Fruit fly (Drosophila melanogaster) whole organism, wandering third instar larva: ENCODE data around the gene Mesh1.

Experiments used
- Abd-B ChIP-seq: fragments of >200 bp; optimal IDR thresholded peaks from 2 replicates; lab custom pipeline; 2017; ENCODE audit warnings: missing biosample characterization, missing genetic modification characterization
- CG9705 ChIP-seq: fragments of 200-800 bp; sonication (Bioruptor generic); optimal IDR thresholded peaks from 2 replicates; lab custom pipeline; 2018; ENCODE audit warnings: missing biosample characterization, mild to moderate bottlenecking, missing genetic modification characterization
- CrebA ChIP-seq: fragments of 200-800 bp; sonication (Bioruptor generic); optimal IDR thresholded peaks from 2 replicates; lab custom pipeline; 2016; ENCODE audit warnings: missing biosample characterization, mild to moderate bottlenecking, missing genetic modification characterization, borderline replicate concordance
- Dfd ChIP-seq: fragments of >200 bp; optimal IDR thresholded peaks from 2 replicates; lab custom pipeline; 2017; ENCODE audit warnings: missing biosample characterization, missing genetic modification characterization
- GATAd ChIP-seq: sonication (Bioruptor generic); optimal IDR thresholded peaks from 2 replicates; lab custom pipeline; 2016; ENCODE audit warnings: missing biosample characterization, missing genetic modification characterization
- HLH106 ChIP-seq: fragments of 200-800 bp; optimal IDR thresholded peaks from 3 replicates; lab custom pipeline; 2019; ENCODE audit warnings: missing biosample characterization, mild to moderate bottlenecking, missing genetic modification characterization, moderate library complexity
- Hnf4 ChIP-seq: fragments of 200-800 bp; sonication (Bioruptor generic); optimal IDR thresholded peaks from 2 replicates; lab custom pipeline; 2016; ENCODE audit warnings: missing biosample characterization, mild to moderate bottlenecking, missing genetic modification characterization
- Hr78 ChIP-seq: fragments of >200 bp; optimal IDR thresholded peaks from 2 replicates; lab custom pipeline; 2017; ENCODE audit warnings: missing biosample characterization, missing genetic modification characterization
- Hr83 ChIP-seq: fragments of 200-300 bp; sonication (Bioruptor generic); optimal IDR thresholded peaks from 2 replicates; lab custom pipeline; 2016; ENCODE audit warnings: missing biosample characterization, mild to moderate bottlenecking, missing genetic modification characterization, moderate library complexity; ENCODE audit not compliant: poor library complexity, severe bottlenecking
- Jra ChIP-seq: sonication (Bioruptor generic); optimal IDR thresholded peaks from 2 replicates; lab custom pipeline; 2016; ENCODE audit warnings: missing biosample characterization, missing genetic modification characterization
- N ChIP-seq: fragments of >200 bp; optimal IDR thresholded peaks from 2 replicates; lab custom pipeline; 2018; ENCODE audit warnings: missing biosample characterization, missing external identifiers, missing genetic modification characterization
- Rel ChIP-seq, 2 experiments: fragments of 200-800 bp; sonication (Bioruptor generic) in 1 of 2; optimal IDR thresholded peaks; 2 replicates in 1 of 2; 3 replicates in 1 of 2; lab custom pipeline; 2016 to 2019; ENCODE audit warnings: mild to moderate bottlenecking in 2 of 2, missing biosample characterization in 2 of 2, missing genetic modification characterization in 2 of 2, moderate library complexity in 1 of 2
- Sp1 ChIP-seq: fragments of 200-800 bp; sonication (Bioruptor generic); optimal IDR thresholded peaks from 3 replicates; lab custom pipeline; 2019; ENCODE audit warnings: missing biosample characterization, mild to moderate bottlenecking, missing genetic modification characterization, moderate library complexity
- Vsx2 ChIP-seq: fragments of 200-300, 225-300 bp; sonication (Bioruptor generic); optimal IDR thresholded peaks from 2 replicates; lab custom pipeline; 2018; ENCODE audit warnings: missing biosample characterization, missing genetic modification characterization; ENCODE audit not compliant: partially characterized antibody
- br ChIP-seq: fragments of 200-800 bp; sonication (Bioruptor generic); optimal IDR thresholded peaks from 2 replicates; lab custom pipeline; 2016; ENCODE audit warnings: missing biosample characterization, missing genetic modification characterization
- dl ChIP-seq, 2 experiments: fragments of 175-275, 200-275 bp in 1 of 2; fragments of 200-275 bp in 1 of 2; sonication (Bioruptor generic); optimal IDR thresholded peaks; lab custom pipeline; 2018; ENCODE audit warnings: mild to moderate bottlenecking in 2 of 2, missing biosample characterization in 2 of 2, missing genetic modification characterization in 2 of 2, moderate library complexity in 2 of 2; ENCODE audit not compliant: partially characterized antibody in 2 of 2, insufficient read depth in 1 of 2
- dmrt93B ChIP-seq: fragments of 200-800 bp; sonication (Bioruptor generic); optimal IDR thresholded peaks from 2 replicates; lab custom pipeline; 2018; ENCODE audit warnings: missing biosample characterization, mild to moderate bottlenecking, missing genetic modification characterization
- dsf ChIP-seq: sonication (Bioruptor generic); optimal IDR thresholded peaks from 2 replicates; lab custom pipeline; 2016; ENCODE audit warnings: missing biosample characterization, missing genetic modification characterization, borderline replicate concordance
- ey ChIP-seq: fragments of 200-800 bp; sonication (Bioruptor generic); optimal IDR thresholded peaks from 2 replicates; lab custom pipeline; 2016; ENCODE audit warnings: missing biosample characterization, missing genetic modification characterization
- foxo ChIP-seq, 2 experiments: fragments of 200-800 bp; sonication (Bioruptor generic); optimal IDR thresholded peaks; 2 replicates in 1 of 2; 3 replicates in 1 of 2; lab custom pipeline; 2016 to 2017; ENCODE audit warnings: missing biosample characterization in 2 of 2, missing genetic modification characterization in 2 of 2
- fru ChIP-seq: fragments of 200-800 bp; sonication (Bioruptor generic); optimal IDR thresholded peaks from 3 replicates; lab custom pipeline; 2016; ENCODE audit warnings: missing biosample characterization, mild to moderate bottlenecking, missing genetic modification characterization
- h ChIP-seq: fragments of 200-800 bp; sonication (Bioruptor generic); optimal IDR thresholded peaks from 3 replicates; lab custom pipeline; 2016; ENCODE audit warnings: missing biosample characterization, mild to moderate bottlenecking, missing genetic modification characterization
- jim ChIP-seq: fragments of 175-275, 200-325 bp; sonication (Bioruptor generic); optimal IDR thresholded peaks from 2 replicates; lab custom pipeline; 2016; ENCODE audit warnings: missing biosample characterization, mild to moderate bottlenecking, missing genetic modification characterization
- lola ChIP-seq: fragments of >200 bp; optimal IDR thresholded peaks from 2 replicates; lab custom pipeline; 2017; ENCODE audit warnings: missing biosample characterization, missing genetic modification characterization
- pan ChIP-seq: fragments of >200 bp; optimal IDR thresholded peaks from 2 replicates; lab custom pipeline; 2017
- psq ChIP-seq: fragments of 200-800 bp; sonication (Bioruptor generic); optimal IDR thresholded peaks from 3 replicates; lab custom pipeline; 2017; ENCODE audit warnings: missing biosample characterization, mild to moderate bottlenecking, missing genetic modification characterization, moderate library complexity
- rgr ChIP-seq: fragments of 200-800 bp; sonication (Bioruptor generic); optimal IDR thresholded peaks from 3 replicates; lab custom pipeline; 2016; ENCODE audit warnings: missing biosample characterization, mild to moderate bottlenecking, missing genetic modification characterization
- sv ChIP-seq: fragments of 200-800 bp; sonication (Bioruptor generic); optimal IDR thresholded peaks from 3 replicates; lab custom pipeline; 2016; ENCODE audit warnings: missing biosample characterization, missing genetic modification characterization
- tai ChIP-seq: sonication (Bioruptor generic); optimal IDR thresholded peaks from 2 replicates; lab custom pipeline; 2016; ENCODE audit warnings: missing biosample characterization, missing genetic modification characterization
- usp ChIP-seq: fragments of >200 bp; optimal IDR thresholded peaks from 2 replicates; lab custom pipeline; 2017; ENCODE audit warnings: missing biosample characterization, missing genetic modification characterization
- woc ChIP-seq: sonication (Bioruptor generic); optimal IDR thresholded peaks from 2 replicates; lab custom pipeline; 2016; ENCODE audit warnings: missing biosample characterization, mild to moderate bottlenecking, missing genetic modification characterization

The Mesh1 gene

dm6 chr3R:29250272-29251018, 48.1 kb upstream of the Mesh1 start, which contains the start of gene SP1029:
Gene SP1029, minus strand, starts transcription at chr3R:29250451.
- no peak for TF ChIP-seq ey (GFP tag; lab: Kevin White, UChicago)
- no peak for TF ChIP-seq Jra (GFP tag; lab: Kevin White, UChicago)
- no peak for TF ChIP-seq usp (GFP tag; lab: Kevin White, UChicago)
- TF ChIP-seq CrebA (GFP tag; lab: Kevin White, UChicago) = no peak
- no peak for TF ChIP-seq dsf (GFP tag; lab: Kevin White, UChicago)
- TF ChIP-seq Hnf4 (GFP tag; lab: Kevin White, UChicago) = no peak
- no peak for TF ChIP-seq pan (lab: Kevin White, UChicago)
- TF ChIP-seq CG9705 (GFP tag; lab: Kevin White, UChicago) = no peak
- TF ChIP-seq sv (GFP tag; lab: Kevin White, UChicago) = no peak
- no peak for TF ChIP-seq HLH106 (tag; lab: Kevin White, UChicago)
- no peak for TF ChIP-seq jim

dm6 chr3R:29244727-29245126, 42.4 kb upstream of the Mesh1 start, which contains the start of gene CG31445:
Gene CG31445, minus strand, starts transcription at chr3R:29244827.
- TF ChIP-seq sv (GFP tag; lab: Kevin White, UChicago) = no peak
- TF ChIP-seq CG9705 (GFP tag; lab: Kevin White, UChicago) = no peak
- no peak for TF ChIP-seq h (GFP tag; lab: Kevin White, UChicago)

dm6 chr3R:29238623-29239022, 36.3 kb upstream of the Mesh1 start, which contains the start of gene CG11951:
Gene CG11951, minus strand, starts transcription at chr3R:29238723.
- no peak for TF ChIP-seq dl (GFP tag; optimal IDR thresholded peaks at IDR 0.05; lab: Kevin White, UChicago; ENCODE audit: insufficient read depth in 1 of 2, partially characterized antibody in 2 of 2)
- no peak for TF ChIP-seq Vsx2
- TF ChIP-seq tai = no peak
- no peak for TF ChIP-seq HLH106 (tag; lab: Kevin White, UChicago)
- no peak for TF ChIP-seq Abd-B
- no peak for TF ChIP-seq psq (GFP tag; lab: Kevin White, UChicago)
- no peak for TF ChIP-seq dmrt93B (GFP tag; lab: Kevin White, UChicago)
- TF ChIP-seq Hr83 (GFP tag; lab: Kevin White, UChicago) = no peak
- no peak for TF ChIP-seq N (GFP tag; lab: Kevin White, UChicago)
- TF ChIP-seq pan (lab: Kevin White, UChicago) = no peak
- no peak for TF ChIP-seq Jra (GFP tag; lab: Kevin White, UChicago)
- no peak for TF ChIP-seq br (GFP tag; lab: Kevin White, UChicago)
- TF ChIP-seq foxo (GFP tag; optimal IDR thresholded peaks at IDR 0.05; lab: Kevin White, UChicago) = no peak
- TF ChIP-seq Hr78 = no peak
- TF ChIP-seq Dfd (GFP tag; lab: Kevin White, UChicago) = no peak
- no peak for TF ChIP-seq sv (GFP tag; lab: Kevin White, UChicago)

- no peak for TF ChIP-seq Rel (GFP tag; optimal IDR thresholded peaks at IDR 0.05; lab: Kevin White, UChicago)
- TF ChIP-seq Rel (tag; optimal IDR thresholded peaks at IDR 0.05; lab: Kevin White, UChicago) = no peak
- no peak for TF ChIP-seq tai
- no peak for TF ChIP-seq fru (GFP tag; lab: Kevin White, UChicago)
- no peak for TF ChIP-seq lola (GFP tag; lab: Kevin White, UChicago)
- TF ChIP-seq Jra (GFP tag; lab: Kevin White, UChicago) = no peak
- no peak for TF ChIP-seq GATAd (GFP tag; lab: Kevin White, UChicago)
- no peak for TF ChIP-seq woc (GFP tag; lab: Kevin White, UChicago)
- no peak for TF ChIP-seq foxo (GFP tag; optimal IDR thresholded peaks at IDR 0.05; lab: Kevin White, UChicago)
- TF ChIP-seq dmrt93B (GFP tag; lab: Kevin White, UChicago) = no peak
- no peak for TF ChIP-seq Vsx2
- TF ChIP-seq dsf (GFP tag; lab: Kevin White, UChicago) = no peak
Observed at dm6 chr3R:29230552-29231102, 28.3 kb upstream of the Mesh1 start.

- TF ChIP-seq sv (GFP tag; lab: Kevin White, UChicago) = no peak
- TF ChIP-seq rgr (GFP tag; lab: Kevin White, UChicago) = no peak
- TF ChIP-seq psq (GFP tag; lab: Kevin White, UChicago) = no peak
- TF ChIP-seq Abd-B = no peak
- TF ChIP-seq Hr83 (GFP tag; lab: Kevin White, UChicago) = no peak
- TF ChIP-seq CG9705 (GFP tag; lab: Kevin White, UChicago) = no peak
- TF ChIP-seq Vsx2 = no peak
- no peak for TF ChIP-seq foxo (GFP tag; optimal IDR thresholded peaks at IDR 0.05; lab: Kevin White, UChicago)
- no peak for TF ChIP-seq Sp1 (GFP tag; lab: Kevin White, UChicago)
- TF ChIP-seq tai = no peak
- no peak for TF ChIP-seq Hnf4 (GFP tag; lab: Kevin White, UChicago)
Observed at dm6 chr3R:29229958-29230357, 27.6 kb upstream of the Mesh1 start.
